Worm (Caenorhabditis elegans) whole organism, young adult: ENCODE measurements around the gene gsto-1.

Experiments used
- B0019.2 ChIP-seq: fragments of 200-800 bp; sonication (Bioruptor generic); conservative IDR thresholded peaks from 2 replicates; pipeline ENCODE4 v1.3.6; 2022; ENCODE audit warnings: missing genetic modification reagents, missing genetic modification characterization, missing compliant biosample characterization
- B0261.1 ChIP-seq: sonication (generic microtip); optimal IDR thresholded peaks from 2 replicates; lab custom pipeline; 2016; ENCODE audit warnings: mild to moderate bottlenecking, missing genetic modification characterization, moderate library complexity, missing compliant biosample characterization
- F10E7.11 ChIP-seq: sonication (generic microtip); optimal IDR thresholded peaks from 2 replicates; lab custom pipeline; 2017; ENCODE audit warnings: mild to moderate bottlenecking, missing genetic modification characterization, moderate library complexity, missing compliant biosample characterization
- F23B12.7 ChIP-seq: sonication (generic microtip); optimal IDR thresholded peaks from 2 replicates; lab custom pipeline; 2017; ENCODE audit warnings: missing genetic modification characterization, mild to moderate bottlenecking, missing compliant biosample characterization, antibody characterized with exemption, moderate library complexity; ENCODE audit not compliant: insufficient read depth
- F52B5.7 ChIP-seq: sonication (generic microtip); optimal IDR thresholded peaks from 2 replicates; lab custom pipeline; 2016; ENCODE audit warnings: mild to moderate bottlenecking, missing genetic modification characterization, missing compliant biosample characterization
- ZK185.1 ChIP-seq: sonication (generic microtip); optimal IDR thresholded peaks from 2 replicates; lab custom pipeline; 2016; ENCODE audit warnings: mild to moderate bottlenecking, missing genetic modification characterization, missing compliant biosample characterization; ENCODE audit not compliant: poor library complexity, severe bottlenecking
- aptf-2 ChIP-seq: fragments of 200-800 bp; sonication (Bioruptor generic); conservative IDR thresholded peaks from 2 replicates; pipeline ENCODE4 v1.3.6; 2022; ENCODE audit warnings: missing genetic modification reagents, missing genetic modification characterization, missing compliant biosample characterization
- attf-3 ChIP-seq: fragments of 200-800 bp; sonication (Bioruptor generic); conservative IDR thresholded peaks from 2 replicates; pipeline ENCODE4 v1.3.6; 2022; ENCODE audit warnings: missing genetic modification reagents, missing genetic modification characterization, missing compliant biosample characterization
- attf-5 ChIP-seq: fragments of 200-800 bp; sonication (Bioruptor generic); optimal IDR thresholded peaks from 2 replicates; lab custom pipeline; 2018; ENCODE audit warnings: mild to moderate bottlenecking, missing genetic modification characterization, missing compliant biosample characterization
- cebp-1 ChIP-seq, 2 experiments: fragments of 200-800 bp in 1 of 2; sonication (Bioruptor generic) in 1 of 2; sonication (generic microtip) in 1 of 2; IDR thresholded peaks in 1 of 2; optimal IDR thresholded peaks in 1 of 2; 2 replicates each; pipeline versions ENCODE4 v1.3.6 to Lab custom; 2017 to 2022; ENCODE audit warnings: missing compliant biosample characterization in 2 of 2, missing genetic modification characterization in 2 of 2, mild to moderate bottlenecking in 1 of 2, missing genetic modification reagents in 1 of 2, moderate library complexity in 1 of 2
- cebp-2 ChIP-seq: fragments of 200-800 bp; sonication (Bioruptor generic); IDR thresholded peaks from 2 replicates; pipeline ENCODE4 v1.3.6; 2022; ENCODE audit warnings: missing genetic modification characterization, missing compliant biosample characterization
- ceh-100 ChIP-seq: fragments of 200-800 bp; sonication (Bioruptor generic); IDR thresholded peaks from 2 replicates; pipeline ENCODE4 v1.3.6; 2022; ENCODE audit warnings: missing genetic modification reagents, missing genetic modification characterization, missing compliant biosample characterization
- ceh-27 ChIP-seq: fragments of 200-800 bp; sonication (Bioruptor generic); optimal IDR thresholded peaks from 2 replicates; lab custom pipeline; 2018; ENCODE audit warnings: mild to moderate bottlenecking, missing genetic modification characterization, moderate library complexity, missing compliant biosample characterization
- ceh-40 ChIP-seq: fragments of 200-800 bp; sonication (Bioruptor generic); IDR thresholded peaks from 2 replicates; pipeline ENCODE4 v1.3.6; 2022; ENCODE audit warnings: missing genetic modification characterization, missing compliant biosample characterization
- ceh-79 ChIP-seq: sonication (generic microtip); optimal IDR thresholded peaks from 2 replicates; lab custom pipeline; 2017; ENCODE audit warnings: mild to moderate bottlenecking, missing genetic modification characterization, missing compliant biosample characterization
- die-1 ChIP-seq: sonication (generic microtip); optimal IDR thresholded peaks from 2 replicates; lab custom pipeline; 2016; ENCODE audit warnings: missing genotype, mild to moderate bottlenecking, missing genetic modification characterization, missing compliant biosample characterization
- dpl-1 ChIP-seq: fragments of 150-350 bp; optimal IDR thresholded peaks from 2 replicates; lab custom pipeline; 2014; ENCODE audit warnings: missing biosample characterization, missing genetic modification reagents, missing genetic modification characterization
- efl-1 ChIP-seq: fragments of 150-350 bp; optimal IDR thresholded peaks from 2 replicates; lab custom pipeline; 2014; ENCODE audit warnings: missing biosample characterization, missing genetic modification reagents, missing genetic modification characterization
- egl-44 ChIP-seq: fragments of 200-800 bp; sonication (Bioruptor generic); IDR thresholded peaks from 2 replicates; pipeline ENCODE4 v1.3.6; 2022; ENCODE audit warnings: missing genetic modification reagents, missing genetic modification characterization, missing compliant biosample characterization
- egrh-3 ChIP-seq: fragments of 200-800 bp; sonication (Bioruptor generic); IDR thresholded peaks from 2 replicates; pipeline ENCODE4 v1.3.6; 2022; ENCODE audit warnings: missing genetic modification reagents, missing genetic modification characterization, missing compliant biosample characterization
- fkh-3 ChIP-seq: sonication (generic microtip); optimal IDR thresholded peaks from 2 replicates; lab custom pipeline; 2016; ENCODE audit warnings: mild to moderate bottlenecking, missing genetic modification characterization, missing compliant biosample characterization
- hlh-12 ChIP-seq: sonication (generic microtip); optimal IDR thresholded peaks from 2 replicates; lab custom pipeline; 2016; ENCODE audit warnings: missing genetic modification characterization, missing compliant biosample characterization
- hmg-1.2 ChIP-seq: fragments of 200-800 bp; sonication (Bioruptor generic); IDR thresholded peaks from 2 replicates; pipeline ENCODE4 v1.3.6; 2022; ENCODE audit warnings: missing genetic modification reagents, missing genetic modification characterization, missing compliant biosample characterization
- let-607 ChIP-seq, 2 experiments: fragments of 200-800 bp in 1 of 2; sonication (Bioruptor generic) in 1 of 2; sonication (generic microtip) in 1 of 2; optimal IDR thresholded peaks; 2 replicates each; lab custom pipeline; 2016 to 2018; ENCODE audit warnings: mild to moderate bottlenecking in 2 of 2, missing compliant biosample characterization in 2 of 2, missing genetic modification characterization in 2 of 2, moderate library complexity in 2 of 2, missing genotype in 1 of 2
- lin-40 ChIP-seq: sonication (generic microtip); optimal IDR thresholded peaks from 2 replicates; lab custom pipeline; 2016; ENCODE audit warnings: missing genetic modification characterization, mild to moderate bottlenecking, missing compliant biosample characterization, missing genotype, missing genetic modification reagents
- lir-1 ChIP-seq: fragments of 200-800 bp; sonication (Bioruptor generic); conservative IDR thresholded peaks from 2 replicates; pipeline ENCODE4 v1.3.6; 2022; ENCODE audit warnings: missing genetic modification reagents, missing genetic modification characterization, missing compliant biosample characterization
- madf-6 ChIP-seq: fragments of 200-800 bp; sonication (Bioruptor generic); IDR thresholded peaks from 2 replicates; pipeline ENCODE4 v1.3.6; 2022; ENCODE audit warnings: missing genetic modification reagents, missing genetic modification characterization, missing compliant biosample characterization
- mcd-1 ChIP-seq: fragments of 200-800 bp; sonication (Bioruptor generic); IDR thresholded peaks from 2 replicates; pipeline ENCODE4 v1.3.6; 2022; ENCODE audit warnings: missing genetic modification reagents, missing genetic modification characterization, missing compliant biosample characterization
- mel-28 ChIP-seq: sonication (generic microtip); optimal IDR thresholded peaks from 2 replicates; lab custom pipeline; 2016; ENCODE audit warnings: borderline replicate concordance, mild to moderate bottlenecking, missing genetic modification characterization, missing compliant biosample characterization
- nfya-1 ChIP-seq: sonication (generic microtip); optimal IDR thresholded peaks from 2 replicates; lab custom pipeline; 2017; ENCODE audit warnings: antibody characterized with exemption, missing compliant biosample characterization, missing genetic modification characterization, borderline replicate concordance; ENCODE audit not compliant: insufficient read depth
- nhr-80 ChIP-seq: sonication (generic microtip); optimal IDR thresholded peaks from 2 replicates; lab custom pipeline; 2016; ENCODE audit warnings: missing genetic modification characterization, missing compliant biosample characterization
- nhr-90 ChIP-seq: sonication (generic microtip); optimal IDR thresholded peaks from 2 replicates; lab custom pipeline; 2016; ENCODE audit warnings: missing genotype, mild to moderate bottlenecking, missing genetic modification characterization, missing compliant biosample characterization
- pbrm-1 ChIP-seq: fragments of 200-800 bp; sonication (Bioruptor generic); IDR thresholded peaks from 2 replicates; pipeline ENCODE4 v1.3.6; 2022; ENCODE audit warnings: missing genetic modification reagents, missing genetic modification characterization, missing compliant biosample characterization
- pha-4 ChIP-seq: fragments of 150-350 bp; sonication (generic microtip); optimal IDR thresholded peaks from 2 replicates; lab custom pipeline; 2014; ENCODE audit warnings: missing biosample characterization, missing genetic modification reagents, missing genetic modification characterization
- sptf-2 ChIP-seq: fragments of 200-800 bp; sonication (Bioruptor generic); optimal IDR thresholded peaks from 2 replicates; lab custom pipeline; 2018; ENCODE audit warnings: mild to moderate bottlenecking, missing genetic modification characterization, missing compliant biosample characterization
- unc-130 ChIP-seq: sonication (generic microtip); optimal IDR thresholded peaks from 2 replicates; lab custom pipeline; 2016; ENCODE audit warnings: missing genetic modification reagents, missing genetic modification characterization, missing compliant biosample characterization
- unc-62 ChIP-seq: fragments of 150-350 bp; optimal IDR thresholded peaks from 2 replicates; lab custom pipeline; 2014; ENCODE audit warnings: missing biosample characterization, missing genetic modification reagents, missing genetic modification characterization
- zfh-2 ChIP-seq: fragments of 200-800 bp; sonication (Bioruptor generic); conservative IDR thresholded peaks from 2 replicates; pipeline ENCODE4 v1.3.6; 2022; ENCODE audit warnings: missing genetic modification reagents, missing genetic modification characterization, missing compliant biosample characterization
- zim-3 ChIP-seq: sonication (generic microtip); optimal IDR thresholded peaks from 2 replicates; lab custom pipeline; 2017; ENCODE audit warnings: mild to moderate bottlenecking, missing genetic modification characterization, moderate library complexity, missing compliant biosample characterization
- ztf-22 ChIP-seq: fragments of 200-800 bp; sonication (Bioruptor generic); optimal IDR thresholded peaks from 2 replicates; lab custom pipeline; 2018; ENCODE audit warnings: mild to moderate bottlenecking, missing genetic modification characterization, moderate library complexity, missing compliant biosample characterization
- ztf-25 ChIP-seq: fragments of 200-800 bp; sonication (Bioruptor generic); IDR thresholded peaks from 2 replicates; pipeline ENCODE4 v1.3.6; 2022; ENCODE audit warnings: missing genetic modification reagents, missing genetic modification characterization, missing compliant biosample characterization

Gene gsto-1

ce11 chrIII:7981233-7981632 is 34.4 kb upstream of the gsto-1 start:
- TF ChIP-seq B0019.2 (GFP tag; lab: Robert Waterston, UW) (no peak), zfh-2 (GFP tag; lab: Robert Waterston, UW) (peak; percentile 65), ceh-100 (GFP tag; lab: Robert Waterston, UW) (no peak), madf-6 (GFP tag; lab: Robert Waterston, UW) (peak; percentile 31; the same call in 1 of the 2 replicates), egl-44 (GFP tag; lab: Robert Waterston, UW) (no peak), F10E7.11 (tag; lab: Kevin White, UChicago) (no peak)
- TF ChIP-seq, all 124 proteins: peak for 2

- no peak for TF ChIP-seq attf-3 (GFP tag; lab: Robert Waterston, UW)
Measured at ce11 chrIII:7979659-7980058, 32.8 kb upstream of the gsto-1 start, which contains the start of gene clp-1. TSS of gene clp-1 (plus strand) at chrIII:7979959.

- peak; percentile 41 for TF ChIP-seq B0261.1
- TF ChIP-seq F10E7.11 (tag; lab: Kevin White, UChicago) = no peak
- TF ChIP-seq nhr-80 = peak; percentile 38
- peak; percentile 38 for TF ChIP-seq pbrm-1 (GFP tag; lab: Robert Waterston, UW)
- no peak for TF ChIP-seq fkh-3 (tag; lab: Kevin White, UChicago)
- no peak for TF ChIP-seq ztf-25 (GFP tag; lab: Robert Waterston, UW)
- peak; percentile 93 for TF ChIP-seq hmg-1.2
- TF ChIP-seq attf-5 (GFP tag; lab: Kevin White, UChicago) = peak; percentile 59
- peak; percentile 14 for TF ChIP-seq pha-4 (tag; lab: Kevin White, UChicago)
- TF ChIP-seq ZK185.1 (tag; lab: Kevin White, UChicago) = peak; percentile 33
- TF ChIP-seq lin-40 (tag; lab: Kevin White, UChicago) = peak; percentile 15
- TF ChIP-seq, all 124 proteins: peak for 8
Measured at ce11 chrIII:7978723-7979122, 31.9 kb upstream of the gsto-1 start.

ce11 chrIII:7978289-7978688 is 31.5 kb upstream of the gsto-1 start:
- peak; percentile 64 for TF ChIP-seq B0261.1
- TF ChIP-seq aptf-2 (GFP tag; lab: Robert Waterston, UW) = no peak
- no peak for TF ChIP-seq F23B12.7
- TF ChIP-seq let-607 (tag; optimal IDR thresholded peaks at IDR 0.05; lab: Kevin White, UChicago) = no peak
- no peak for TF ChIP-seq F52B5.7 (tag; lab: Kevin White, UChicago)
- no peak for TF ChIP-seq cebp-1 (GFP tag; IDR thresholded peaks at IDR 0.05; lab: Robert Waterston, UW)
- TF ChIP-seq cebp-1 (tag; optimal IDR thresholded peaks at IDR 0.05; lab: Kevin White, UChicago) = peak; percentile 9
- no peak for TF ChIP-seq ceh-79 (tag; lab: Kevin White, UChicago)
- no peak for TF ChIP-seq pbrm-1 (GFP tag; lab: Robert Waterston, UW)
- no peak for TF ChIP-seq ceh-40 (GFP tag; lab: Robert Waterston, UW)
- TF ChIP-seq nhr-80 = peak; percentile 10
- TF ChIP-seq ztf-22 (GFP tag; lab: Kevin White, UChicago) = no peak
- no peak for TF ChIP-seq lir-1 (GFP tag; lab: Robert Waterston, UW)
- TF ChIP-seq egrh-3 (GFP tag; lab: Robert Waterston, UW) = no peak
- TF ChIP-seq ceh-27 (GFP tag; lab: Kevin White, UChicago) = no peak
- no peak for TF ChIP-seq nfya-1 (tag; lab: Kevin White, UChicago)
- TF ChIP-seq hlh-12 (tag; lab: Kevin White, UChicago) = no peak
- TF ChIP-seq egl-44 (GFP tag; lab: Robert Waterston, UW) = no peak
- TF ChIP-seq ZK185.1 (tag; lab: Kevin White, UChicago) = no peak
- TF ChIP-seq efl-1 (GFP tag; lab: Kevin White, UChicago) = no peak
- no peak for TF ChIP-seq unc-130 (GFP tag; lab: Kevin White, UChicago)
- TF ChIP-seq hmg-1.2 = no peak
- TF ChIP-seq nhr-90 (tag; lab: Kevin White, UChicago) = no peak
- TF ChIP-seq mel-28 (tag; lab: Kevin White, UChicago) = no peak
- no peak for TF ChIP-seq unc-62 (GFP tag; lab: Kevin White, UChicago)
- no peak for TF ChIP-seq cebp-2
- peak; percentile 17 for TF ChIP-seq die-1 (tag; lab: Kevin White, UChicago)
- TF ChIP-seq sptf-2 (GFP tag; lab: Kevin White, UChicago) = no peak
- TF ChIP-seq mcd-1 = no peak
- no peak for TF ChIP-seq dpl-1 (GFP tag; lab: Kevin White, UChicago)
- TF ChIP-seq ceh-100 (GFP tag; lab: Robert Waterston, UW) = no peak
- no peak for TF ChIP-seq zim-3 (tag; lab: Kevin White, UChicago)
